Worm (Caenorhabditis elegans) whole organism, L2 larva: Measurements from ENCODE around the gene Y48C3A.14.

Source experiments
- F13H6.1 ChIP-seq: sonication (generic microtip); optimal IDR thresholded peaks from 2 replicates; lab custom pipeline; 2016; ENCODE audit warnings: missing genetic modification characterization, missing compliant biosample characterization
- ceh-82 ChIP-seq: fragments of 150-350 bp; optimal IDR thresholded peaks from 2 replicates; lab custom pipeline; 2014; ENCODE audit warnings: missing biosample characterization, missing genetic modification characterization
- dmd-4 ChIP-seq: sonication (generic microtip); optimal IDR thresholded peaks from 2 replicates; lab custom pipeline; 2017; ENCODE audit warnings: missing biosample characterization, missing genetic modification characterization
- egl-27 ChIP-seq: sonication (generic microtip); optimal IDR thresholded peaks from 3 replicates; lab custom pipeline; 2017; ENCODE audit warnings: missing biosample characterization, missing genetic modification reagents, missing genetic modification characterization
- fos-1 ChIP-seq: fragments of 150-350 bp; optimal IDR thresholded peaks from 2 replicates; lab custom pipeline; 2014; ENCODE audit warnings: missing biosample characterization, missing genetic modification characterization
- lsy-2 ChIP-seq, 2 experiments: fragments of 150-350 bp in 1 of 2; sonication (generic microtip) in 1 of 2; optimal IDR thresholded peaks; 2 replicates each; lab custom pipeline; 2014 to 2017; ENCODE audit warnings: missing biosample characterization in 2 of 2, missing genetic modification characterization in 2 of 2
- mdl-1 ChIP-seq, 2 experiments: fragments of 150-350 bp in 1 of 2; sonication (generic microtip) in 1 of 2; optimal IDR thresholded peaks; 2 replicates each; lab custom pipeline; 2017; ENCODE audit warnings: missing biosample characterization in 2 of 2, missing genetic modification characterization in 2 of 2
- nhr-11 ChIP-seq: fragments of 150-350 bp; optimal IDR thresholded peaks from 2 replicates; lab custom pipeline; 2014; ENCODE audit warnings: missing biosample characterization, missing genetic modification characterization
- skn-1 ChIP-seq: sonication (generic microtip); optimal IDR thresholded peaks from 2 replicates; lab custom pipeline; 2017; ENCODE audit warnings: missing biosample characterization, missing genetic modification characterization
- zag-1 ChIP-seq: fragments of 150-350 bp; optimal IDR thresholded peaks from 2 replicates; lab custom pipeline; 2014; ENCODE audit warnings: missing biosample characterization, missing genetic modification characterization
- ztf-11 ChIP-seq: sonication (generic microtip); optimal IDR thresholded peaks from 2 replicates; lab custom pipeline; 2017; ENCODE audit warnings: missing biosample characterization, missing genetic modification characterization
- ztf-4 ChIP-seq: fragments of 150-350 bp; optimal IDR thresholded peaks from 2 replicates; lab custom pipeline; 2014; ENCODE audit warnings: missing biosample characterization, missing genetic modification characterization

DNA sequence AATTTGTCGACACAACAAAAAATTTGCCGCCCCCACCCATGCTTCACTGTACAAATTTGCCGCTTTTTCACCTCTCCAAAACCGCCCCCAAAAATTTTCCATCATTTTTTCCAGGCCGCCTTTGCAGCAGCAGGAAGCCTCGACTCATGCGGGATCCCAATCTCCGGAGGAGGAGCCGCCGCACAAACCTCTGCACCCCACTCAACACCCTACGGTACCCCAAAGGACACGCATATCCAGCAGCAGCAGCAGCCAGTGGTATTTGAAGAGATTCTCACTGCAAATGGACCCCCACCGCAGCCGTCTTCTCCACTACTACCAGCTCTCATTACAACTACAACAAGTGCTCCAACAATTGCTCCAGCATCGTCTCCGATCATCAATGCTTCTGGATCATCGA lies 6.5 kb upstream of the Y48C3A.14 start:
- TF ChIP-seq skn-1 (tag; lab: Kevin White, UChicago) (no peak), mdl-1 (tag; optimal IDR thresholded peaks at IDR 0.05; lab: Kevin White, UChicago) (no peak), zag-1 (tag; lab: Kevin White, UChicago) (no peak), ztf-4 (tag; lab: Kevin White, UChicago) (no peak), F13H6.1 (tag; lab: Kevin White, UChicago) (no peak), lsy-2 (tag; optimal IDR thresholded peaks at IDR 0.05; lab: Kevin White, UChicago) (no peak), egl-27 (tag; lab: Kevin White, UChicago) (no peak), ceh-82 (no peak), fos-1 (no peak), dmd-4 (tag; lab: Kevin White, UChicago) (no peak), ztf-11 (tag; lab: Kevin White, UChicago) (no peak), nhr-11 (tag; lab: Kevin White, UChicago) (no peak)
